Worm (Caenorhabditis elegans): ENCODE results near the gene B0034.1.

DNA sequence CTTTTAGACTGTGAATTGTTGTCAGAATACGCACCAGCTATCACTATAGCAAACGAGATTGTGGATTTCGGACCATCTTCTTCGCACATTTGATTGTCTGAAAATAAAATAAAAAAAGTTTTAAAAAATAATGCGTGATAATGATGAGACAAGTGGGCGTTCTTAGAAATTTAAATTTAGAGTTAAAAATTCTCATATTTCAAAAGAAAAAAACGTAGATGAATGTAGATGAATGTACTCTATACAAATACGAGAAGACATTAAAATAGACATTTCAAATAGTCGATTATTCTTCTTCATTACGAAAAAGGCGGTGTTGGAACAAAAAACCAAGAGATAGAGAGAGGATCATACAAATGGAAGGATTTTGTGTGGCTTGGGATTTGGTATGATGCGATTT lies 6.7 kb downstream of the B0034.1 start, which contains the start of gene B0034.5:
- TF ChIP-seq dmd-6 (GFP tag; IDR thresholded peaks at IDR 0.05) (no peak), ceh-82 (tag; optimal IDR thresholded peaks at IDR 0.05) (no peak), fkh-10 (GFP tag; optimal IDR thresholded peaks at IDR 0.05) (no peak)
